Worm (Caenorhabditis elegans) whole organism, L4 larva: ENCODE results near the gene W03A5.1.

Source experiments
- F10B5.3 ChIP-seq: sonication (generic microtip); optimal IDR thresholded peaks from 2 replicates; lab custom pipeline; 2016; ENCODE audit warnings: mild to moderate bottlenecking, missing genetic modification characterization, missing compliant biosample characterization
- F37D6.2 ChIP-seq: sonication (generic microtip); optimal IDR thresholded peaks from 2 replicates; lab custom pipeline; 2016; ENCODE audit warnings: mild to moderate bottlenecking, missing genetic modification characterization, missing compliant biosample characterization
- F44E2.7 ChIP-seq: fragments of 200-800 bp; sonication (Bioruptor generic); IDR thresholded peaks from 2 replicates; pipeline ENCODE4 v2.1.2; 2022; ENCODE audit warnings: missing genetic modification characterization, missing compliant biosample characterization
- F49E8.2 ChIP-seq: sonication (generic microtip); optimal IDR thresholded peaks from 2 replicates; lab custom pipeline; 2016; ENCODE audit warnings: missing compliant biosample characterization, mild to moderate bottlenecking, missing genetic modification characterization, borderline replicate concordance
- R02D3.7 ChIP-seq: fragments of 150-350 bp; sonication (generic microtip); optimal IDR thresholded peaks from 3 replicates; lab custom pipeline; 2014; ENCODE audit warnings: missing biosample characterization, missing genetic modification characterization
- Y48G9A.11 ChIP-seq: fragments of 200-800 bp; sonication (Bioruptor generic); IDR thresholded peaks from 2 replicates; pipeline ENCODE4 v1.3.6; 2022; ENCODE audit warnings: missing genetic modification reagents, missing genetic modification characterization, missing compliant biosample characterization
- Y5F2A.4 ChIP-seq: fragments of 200-800 bp; sonication (Bioruptor generic); optimal IDR thresholded peaks from 2 replicates; lab custom pipeline; 2018; ENCODE audit warnings: mild to moderate bottlenecking, missing genetic modification characterization, missing compliant biosample characterization
- aha-1 ChIP-seq: fragments of 150-350 bp; peaks from one replicate; lab custom pipeline; 2014; ENCODE audit warnings: missing biosample characterization, missing genetic modification characterization
- ceh-28 ChIP-seq: fragments of 150-350 bp; optimal IDR thresholded peaks from 2 replicates; lab custom pipeline; 2014; ENCODE audit warnings: missing biosample characterization, missing genetic modification reagents, missing genetic modification characterization
- ces-1 ChIP-seq: fragments of 150-350 bp; sonication (generic microtip); optimal IDR thresholded peaks from 4 replicates; lab custom pipeline; 2014; ENCODE audit warnings: missing biosample characterization, missing genetic modification reagents, missing genetic modification characterization
- cey-2 ChIP-seq: sonication (generic microtip); optimal IDR thresholded peaks from 3 replicates; lab custom pipeline; 2017; ENCODE audit warnings: missing genetic modification characterization, mild to moderate bottlenecking, missing compliant biosample characterization, antibody characterized with exemption, borderline replicate concordance; ENCODE audit not compliant: insufficient read depth
- dve-1 ChIP-seq: sonication (generic microtip); optimal IDR thresholded peaks from 2 replicates; lab custom pipeline; 2017; ENCODE audit warnings: antibody characterized with exemption, mild to moderate bottlenecking, missing genetic modification characterization, missing compliant biosample characterization; ENCODE audit not compliant: insufficient read depth
- hlh-11 ChIP-seq: fragments of 200-800 bp; sonication (Bioruptor generic); optimal IDR thresholded peaks from 2 replicates; lab custom pipeline; 2018; ENCODE audit warnings: mild to moderate bottlenecking, missing genetic modification characterization, missing compliant biosample characterization
- hmg-1.1 ChIP-seq: fragments of 200-800 bp; sonication (Bioruptor generic); IDR thresholded peaks from 2 replicates; pipeline ENCODE4 v1.3.6; 2022; ENCODE audit warnings: missing genetic modification reagents, missing genetic modification characterization, missing compliant biosample characterization
- jun-1 ChIP-seq: fragments of 150-350 bp; optimal IDR thresholded peaks from 2 replicates; lab custom pipeline; 2014; ENCODE audit warnings: missing biosample characterization, missing genetic modification reagents, missing genetic modification characterization
- lin-38 ChIP-seq: fragments of 200-800 bp; sonication (Bioruptor generic); IDR thresholded peaks from 2 replicates; pipeline ENCODE4 v1.3.6; 2022; ENCODE audit warnings: missing genetic modification reagents, missing genetic modification characterization, missing compliant biosample characterization
- lsy-2 ChIP-seq, 2 experiments: fragments of 150-350 bp in 1 of 2; sonication (generic microtip) in 1 of 2; optimal IDR thresholded peaks; 2 replicates each; lab custom pipeline; 2014 to 2017; ENCODE audit warnings: missing biosample characterization in 2 of 2, missing genetic modification characterization in 2 of 2
- madf-9 ChIP-seq: fragments of 200-800 bp; sonication (Bioruptor generic); conservative IDR thresholded peaks from 2 replicates; pipeline ENCODE4 v1.3.6; 2022; ENCODE audit warnings: missing genetic modification reagents, missing genetic modification characterization, missing compliant biosample characterization
- nhr-11 ChIP-seq: fragments of 150-350 bp; optimal IDR thresholded peaks from 2 replicates; lab custom pipeline; 2014; ENCODE audit warnings: missing biosample characterization, missing genetic modification characterization
- nhr-41 ChIP-seq: fragments of 200-800 bp; sonication (Bioruptor generic); IDR thresholded peaks from 2 replicates; pipeline ENCODE4 v1.3.6; 2022; ENCODE audit warnings: missing genetic modification reagents, missing genetic modification characterization, missing compliant biosample characterization
- nhr-42 ChIP-seq: fragments of 200-800 bp; sonication (Bioruptor generic); IDR thresholded peaks from 2 replicates; pipeline ENCODE4 v1.3.6; 2022; ENCODE audit warnings: missing genetic modification characterization, missing compliant biosample characterization
- nhr-6 ChIP-seq: fragments of 150-350 bp; optimal IDR thresholded peaks from 2 replicates; lab custom pipeline; 2014; ENCODE audit warnings: missing biosample characterization, missing genetic modification characterization
- nhr-76 ChIP-seq: fragments of 150-350 bp; optimal IDR thresholded peaks from 2 replicates; lab custom pipeline; 2014; ENCODE audit warnings: missing biosample characterization, missing genetic modification characterization
- php-3 ChIP-seq: fragments of 200-800 bp; sonication (Bioruptor generic); IDR thresholded peaks from 2 replicates; pipeline ENCODE4 v1.3.6; 2022; ENCODE audit warnings: missing genetic modification reagents, missing genetic modification characterization, missing compliant biosample characterization
- pqm-1 ChIP-seq: sonication (generic microtip); optimal IDR thresholded peaks from 2 replicates; lab custom pipeline; 2017; ENCODE audit warnings: missing biosample characterization, missing genetic modification characterization
- rbr-2 ChIP-seq: sonication (generic microtip); optimal IDR thresholded peaks from 2 replicates; lab custom pipeline; 2016; ENCODE audit warnings: missing genotype, missing genetic modification characterization, missing compliant biosample characterization
- snpc-1.2 ChIP-seq: fragments of 200-800 bp; sonication (Bioruptor generic); IDR thresholded peaks from 2 replicates; pipeline ENCODE4 v1.3.6; 2022; ENCODE audit warnings: missing genetic modification reagents, missing genetic modification characterization, missing compliant biosample characterization
- tag-97 ChIP-seq: fragments of 200-800 bp; sonication (Bioruptor generic); IDR thresholded peaks from 2 replicates; pipeline ENCODE4 v1.3.6; 2022; ENCODE audit warnings: missing genetic modification characterization, missing compliant biosample characterization
- unc-39 ChIP-seq: sonication (generic microtip); optimal IDR thresholded peaks from 2 replicates; lab custom pipeline; 2017; ENCODE audit warnings: missing biosample characterization, missing genetic modification characterization
- unc-62 ChIP-seq, 3 experiments: fragments of 150-350 bp in 1 of 3; sonication (generic microtip); optimal IDR thresholded peaks in 2 of 3; peaks in 1 of 3; 1 replicate in 1 of 3; 2 replicates in 2 of 3; lab custom pipeline; 2014 to 2017; ENCODE audit warnings: missing biosample characterization in 3 of 3, missing genetic modification characterization in 3 of 3, missing genetic modification reagents in 3 of 3, missing genotype in 1 of 3
- zag-1 ChIP-seq: fragments of 150-350 bp; optimal IDR thresholded peaks from 2 replicates; lab custom pipeline; 2014; ENCODE audit warnings: missing biosample characterization, missing genetic modification characterization
- zfp-3 ChIP-seq: fragments of 200-800 bp; sonication (Bioruptor generic); conservative IDR thresholded peaks from 2 replicates; pipeline ENCODE4 v1.3.6; 2022; ENCODE audit warnings: missing genetic modification reagents, missing genetic modification characterization, missing compliant biosample characterization

Gene W03A5.1

ce11 chrIII:5379879-5380331 is 27.8 kb upstream of the W03A5.1 start, which contains the start of gene paqr-2 (continued):
- TF ChIP-seq hmg-1.1 (GFP tag; lab: Robert Waterston, UW) (no peak), aha-1 (tag; lab: Kevin White, UChicago) (no peak), zfp-3 (GFP tag; lab: Robert Waterston, UW) (no peak), R02D3.7 (no peak), unc-62 (GFP tag; optimal IDR thresholded peaks at IDR 0.05 in 1 of 2; lab: Kevin White, UChicago) (no peak), unc-62 (tag; optimal IDR thresholded peaks at IDR 0.05; lab: Kevin White, UChicago) (no peak), rbr-2 (tag; lab: Kevin White, UChicago) (no peak), madf-9 (GFP tag; lab: Robert Waterston, UW) (no peak), F37D6.2 (tag; lab: Kevin White, UChicago) (no peak), unc-39 (tag; lab: Kevin White, UChicago) (no peak), php-3 (no peak), dve-1 (tag; lab: Kevin White, UChicago) (peak; percentile 27), pqm-1 (tag; lab: Kevin White, UChicago) (peak; percentile 51), Y5F2A.4 (GFP tag; lab: Kevin White, UChicago) (no peak), lin-38 (peak; percentile 62), hlh-11 (tag; lab: Kevin White, UChicago) (no peak), nhr-42 (no peak), lsy-2 (tag; optimal IDR thresholded peaks at IDR 0.05; lab: Kevin White, UChicago) (peak in 1 of 2 experiments; percentile 32), ces-1 (no peak), nhr-6 (tag; lab: Kevin White, UChicago) (no peak), tag-97 (no peak), nhr-11 (tag; lab: Kevin White, UChicago) (peak; percentile 21), jun-1 (no peak), nhr-76 (tag; lab: Kevin White, UChicago) (no peak), nhr-41 (no peak)

- TF ChIP-seq F49E8.2 (tag; lab: Kevin White, UChicago) (peak; percentile 73), Y48G9A.11 (GFP tag; lab: Robert Waterston, UW) (0 out of 2 replicates have a peak, but pooled peaks have one; percentile 10), lsy-2 (tag; optimal IDR thresholded peaks at IDR 0.05; lab: Kevin White, UChicago) (peak in 1 of 2 experiments; percentile 10), ceh-28 (no peak), snpc-1.2 (GFP tag; lab: Robert Waterston, UW) (0 out of 2 replicates have a peak, but pooled peaks have one; percentile 40)
- TF ChIP-seq, all 104 proteins: peak for 4
Measured at ce11 chrIII:5380554-5380953, 27.1 kb upstream of the W03A5.1 start.

- TF ChIP-seq F44E2.7: no peak
Measured at ce11 chrIII:5382073-5382472, 25.6 kb upstream of the W03A5.1 start, which contains the start of gene Y32H12A.6. Gene Y32H12A.6 (minus strand): TSS chrIII:5382173.

ce11 chrIII:5385315-5385714 is 22.4 kb upstream of the W03A5.1 start, which contains the start of gene Y32H12A.7:
Gene Y32H12A.7 (minus strand): TSS chrIII:5385415.
- TF ChIP-seq unc-39 (tag; lab: Kevin White, UChicago) (no peak), aha-1 (tag; lab: Kevin White, UChicago) (peak; percentile 72)

ce11 chrIII:5388113-5388512 is 19.6 kb upstream of the W03A5.1 start:
- no peak for TF ChIP-seq zag-1
- no peak for TF ChIP-seq aha-1 (tag; lab: Kevin White, UChicago)
- TF ChIP-seq cey-2: no peak
- TF ChIP-seq F10B5.3 (tag; lab: Kevin White, UChicago): no peak
- peak in 1 of 2 experiments; percentile 95 for TF ChIP-seq unc-62 (GFP tag; optimal IDR thresholded peaks at IDR 0.05 in 1 of 2; lab: Kevin White, UChicago)
- TF ChIP-seq unc-62 (tag; optimal IDR thresholded peaks at IDR 0.05; lab: Kevin White, UChicago): no peak
- TF ChIP-seq pqm-1 (tag; lab: Kevin White, UChicago): no peak
